Worm (Caenorhabditis elegans): ENCODE results near the gene T19D2.3.

ce11 chrX:3898255-3899177, 40.5 kb upstream of the T19D2.3 start:
- TF ChIP-seq elt-1 (tag; optimal IDR thresholded peaks at IDR 0.05) = no peak
- no peak for TF ChIP-seq Y55F3AM.14 (GFP tag; optimal IDR thresholded peaks at IDR 0.05)
- no peak for TF ChIP-seq C34F6.9 (tag; optimal IDR thresholded peaks at IDR 0.05)
- no peak for TF ChIP-seq aly-2 (tag; optimal IDR thresholded peaks at IDR 0.05)
